Worm (Caenorhabditis elegans) whole organism, L4/young adult: Measurements from ENCODE around the gene fkb-1.

Experiments used
- W03F9.2 ChIP-seq: fragments of 150-350 bp; optimal IDR thresholded peaks from 2 replicates; lab custom pipeline; 2014; ENCODE audit warnings: missing biosample characterization, missing genetic modification characterization
- him-1 ChIP-seq: sonication (generic microtip); optimal IDR thresholded peaks from 2 replicates; lab custom pipeline; 2016; ENCODE audit warnings: missing genotype, missing genetic modification reagents, missing genetic modification characterization, missing compliant biosample characterization

DNA sequence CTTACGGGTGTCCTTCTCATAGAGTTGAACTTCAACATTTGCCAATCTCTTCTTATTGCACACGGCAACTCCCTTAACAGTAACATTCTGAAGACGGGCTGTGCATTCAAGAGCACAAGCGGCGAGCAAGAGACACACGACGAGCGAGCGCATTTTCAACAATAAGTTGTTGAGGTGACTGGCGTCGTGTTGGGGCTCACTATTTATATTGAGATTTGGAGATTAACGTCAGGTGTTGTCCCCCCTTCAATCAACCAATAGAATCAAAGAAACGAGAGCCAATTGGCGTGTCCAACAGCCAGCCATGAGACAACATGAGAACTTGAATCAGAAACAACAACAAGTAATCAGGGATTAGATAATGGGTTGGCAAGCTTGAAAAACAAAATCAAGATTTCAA lies 27.6 kb downstream of the fkb-1 start, which contains the start of gene ttr-16:
- TF ChIP-seq him-1, result no peak
- no peak for TF ChIP-seq W03F9.2 (tag; lab: Kevin White, UChicago)
